Fruit fly (Drosophila melanogaster) whole organism, embryonic: ENCODE data around the gene Vav.

Experiments used
- Adf1 ChIP-seq: fragments of 200-800 bp; sonication (Bioruptor generic); IDR thresholded peaks from 2 replicates; pipeline ENCODE4 v1.3.6; 2022; ENCODE audit warnings: missing biosample characterization, missing genetic modification characterization
- CG11504 ChIP-seq: fragments of 200-800 bp; sonication (Bioruptor generic); optimal IDR thresholded peaks from 3 replicates; lab custom pipeline; 2019; ENCODE audit warnings: missing biosample characterization, mild to moderate bottlenecking, missing genetic modification characterization, moderate library complexity
- CG12391 ChIP-seq: fragments of 200-800 bp; sonication (Bioruptor generic); optimal IDR thresholded peaks from 3 replicates; lab custom pipeline; 2018; ENCODE audit warnings: missing biosample characterization, mild to moderate bottlenecking, missing genetic modification characterization, moderate library complexity
- CG15514 ChIP-seq: fragments of 200-800 bp; sonication (Bioruptor generic); optimal IDR thresholded peaks from 3 replicates; lab custom pipeline; 2017; ENCODE audit warnings: missing biosample characterization, missing genetic modification characterization, mild to moderate bottlenecking, moderate library complexity, missing genetic modification reagents
- CG17829 ChIP-seq: fragments of 200-800 bp; optimal IDR thresholded peaks from 2 replicates; lab custom pipeline; 2019; ENCODE audit warnings: missing biosample characterization, mild to moderate bottlenecking, missing genetic modification characterization, moderate library complexity
- CG1792 ChIP-seq: fragments of 200-800 bp; sonication (Bioruptor generic); optimal IDR thresholded peaks from 2 replicates; lab custom pipeline; 2016; ENCODE audit warnings: missing biosample characterization, missing genetic modification characterization
- CG18262 ChIP-seq: fragments of 200-800 bp; optimal IDR thresholded peaks from 3 replicates; lab custom pipeline; 2019; ENCODE audit warnings: missing biosample characterization, mild to moderate bottlenecking, missing genetic modification characterization, moderate library complexity
- CG18599 ChIP-seq: fragments of 200-800 bp; sonication (Bioruptor generic); optimal IDR thresholded peaks from 3 replicates; lab custom pipeline; 2017; ENCODE audit warnings: missing biosample characterization, missing genetic modification characterization, mild to moderate bottlenecking, moderate library complexity, missing genetic modification reagents
- CG2889 ChIP-seq: fragments of 200-800 bp; sonication (Bioruptor generic); IDR thresholded peaks from 3 replicates; pipeline ENCODE4 v1.3.6; 2022; ENCODE audit warnings: missing biosample characterization, missing genetic modification characterization
- CG32532 ChIP-seq: fragments of 200-800 bp; sonication (Bioruptor generic); IDR thresholded peaks from 2 replicates; pipeline ENCODE4 v1.3.6; 2022; ENCODE audit warnings: missing biosample characterization, missing genetic modification characterization
- CG3995 ChIP-seq: fragments of 200-800 bp; sonication (Bioruptor generic); optimal IDR thresholded peaks from 3 replicates; lab custom pipeline; 2016; ENCODE audit warnings: missing biosample characterization, missing genetic modification characterization
- CG4617 ChIP-seq: fragments of 200-800 bp; sonication (Bioruptor generic); optimal IDR thresholded peaks from 3 replicates; lab custom pipeline; 2016; ENCODE audit warnings: missing biosample characterization, missing genetic modification characterization, borderline replicate concordance
- CG6689 ChIP-seq: fragments of 200-800 bp; sonication (Bioruptor generic); IDR thresholded peaks from 2 replicates; pipeline ENCODE4 v1.3.6; 2022; ENCODE audit warnings: missing biosample characterization, missing genetic modification characterization
- CG6765 ChIP-seq: fragments of 200-800 bp; sonication (Bioruptor generic); optimal IDR thresholded peaks from 3 replicates; lab custom pipeline; 2017; ENCODE audit warnings: missing biosample characterization, mild to moderate bottlenecking, missing genetic modification characterization
- CG8089 ChIP-seq: fragments of 200-800 bp; sonication (Bioruptor generic); optimal IDR thresholded peaks from 3 replicates; lab custom pipeline; 2016; ENCODE audit warnings: missing biosample characterization, missing genetic modification characterization
- CG8388 ChIP-seq: fragments of 200-800 bp; sonication (Bioruptor generic); optimal IDR thresholded peaks from 2 replicates; lab custom pipeline; 2019; ENCODE audit warnings: missing biosample characterization, mild to moderate bottlenecking, missing genetic modification characterization, moderate library complexity
- CG8765 ChIP-seq: fragments of 200-800 bp; sonication (Bioruptor generic); IDR thresholded peaks from 2 replicates; pipeline ENCODE4 v1.3.6; 2022; ENCODE audit warnings: missing biosample characterization, missing genetic modification characterization
- CG9437 ChIP-seq: fragments of 200-800 bp; sonication (Bioruptor generic); optimal IDR thresholded peaks from 2 replicates; lab custom pipeline; 2018; ENCODE audit warnings: missing biosample characterization, mild to moderate bottlenecking, missing genetic modification characterization
- CG9609 ChIP-seq: fragments of 200-800 bp; sonication (Bioruptor generic); optimal IDR thresholded peaks from 3 replicates; lab custom pipeline; 2016; ENCODE audit warnings: missing biosample characterization, missing genetic modification characterization
- CG9797 ChIP-seq: fragments of 200-800 bp; sonication (Bioruptor generic); optimal IDR thresholded peaks from 3 replicates; lab custom pipeline; 2018; ENCODE audit warnings: missing biosample characterization, mild to moderate bottlenecking, missing genetic modification characterization
- CoRest ChIP-seq: fragments of 200-800 bp; sonication (Bioruptor generic); optimal IDR thresholded peaks from 3 replicates; lab custom pipeline; 2018; ENCODE audit warnings: missing biosample characterization, mild to moderate bottlenecking, missing genetic modification characterization, moderate library complexity
- E2f2 ChIP-seq: fragments of 200-800 bp; sonication (Bioruptor generic); IDR thresholded peaks from 2 replicates; pipeline ENCODE4 v1.3.6; 2022; ENCODE audit warnings: missing biosample characterization, missing genetic modification characterization
- ERR ChIP-seq: fragments of 200-800 bp; sonication (Bioruptor generic); optimal IDR thresholded peaks from 2 replicates; lab custom pipeline; 2016; ENCODE audit warnings: missing biosample characterization, missing genetic modification characterization
- Fer1 ChIP-seq: fragments of 200-800 bp; sonication (Bioruptor generic); optimal IDR thresholded peaks from 2 replicates; lab custom pipeline; 2017; ENCODE audit warnings: missing biosample characterization, mild to moderate bottlenecking, missing genetic modification characterization
- Gug ChIP-seq: fragments of 200-800 bp; sonication (Bioruptor generic); IDR thresholded peaks from 4 replicates; pipeline ENCODE4 v1.3.6; 2022; ENCODE audit warnings: missing biosample characterization, missing genetic modification characterization
- Hmr ChIP-seq: fragments of 200-800 bp; sonication (Bioruptor generic); optimal IDR thresholded peaks from 3 replicates; lab custom pipeline; 2017; ENCODE audit warnings: mild to moderate bottlenecking, missing biosample characterization, missing genetic modification reagents, missing genetic modification characterization
- Med ChIP-seq: fragments of 200-800 bp; sonication (Bioruptor generic); peaks from one replicate; lab custom pipeline; 2016; ENCODE audit warnings: missing biosample characterization, missing genetic modification characterization, mild to moderate bottlenecking, inconsistent platforms, moderate library complexity
- Myb ChIP-seq: fragments of 200-800 bp; sonication (Bioruptor generic); optimal IDR thresholded peaks from 2 replicates; lab custom pipeline; 2016; ENCODE audit warnings: missing biosample characterization, missing genetic modification characterization
- Optix ChIP-seq: fragments of 200-800 bp; sonication (Bioruptor generic); IDR thresholded peaks from 3 replicates; pipeline ENCODE4 v1.3.6; 2022; ENCODE audit warnings: missing biosample characterization, missing genetic modification characterization
- Sox102F ChIP-seq: fragments of 200-800 bp; sonication (Bioruptor generic); optimal IDR thresholded peaks from 2 replicates; lab custom pipeline; 2018; ENCODE audit warnings: missing biosample characterization, mild to moderate bottlenecking, missing genetic modification characterization, moderate library complexity
- Xbp1 ChIP-seq: fragments of 200-800 bp; sonication (Bioruptor generic); optimal IDR thresholded peaks from 3 replicates; lab custom pipeline; 2016; ENCODE audit warnings: missing biosample characterization, mild to moderate bottlenecking, missing genetic modification characterization
- btn ChIP-seq: fragments of 200-800 bp; sonication (Bioruptor generic); optimal IDR thresholded peaks from 2 replicates; lab custom pipeline; 2016; ENCODE audit warnings: missing biosample characterization, missing genetic modification characterization
- crc ChIP-seq: fragments of 200-800 bp; sonication (Bioruptor generic); optimal IDR thresholded peaks from 2 replicates; lab custom pipeline; 2016; ENCODE audit warnings: missing biosample characterization, missing genetic modification characterization
- dmrt99B ChIP-seq: fragments of 200-800 bp; sonication (Bioruptor generic); optimal IDR thresholded peaks from 2 replicates; lab custom pipeline; 2018; ENCODE audit warnings: missing biosample characterization, mild to moderate bottlenecking, missing genetic modification characterization, moderate library complexity
- dysf ChIP-seq: fragments of 200-800 bp; sonication (Bioruptor generic); IDR thresholded peaks from 3 replicates; pipeline ENCODE4 v1.3.6; 2022; ENCODE audit warnings: missing biosample characterization, missing genetic modification characterization
- fru ChIP-seq: fragments of >200 bp; optimal IDR thresholded peaks from 2 replicates; lab custom pipeline; 2017
- ftz-f1 ChIP-seq: fragments of 200-800 bp; sonication (Bioruptor generic); optimal IDR thresholded peaks from 2 replicates; lab custom pipeline; 2016; ENCODE audit warnings: missing biosample characterization, missing genetic modification characterization
- gro ChIP-seq: fragments of 200-800 bp; sonication (Bioruptor generic); optimal IDR thresholded peaks from 2 replicates; lab custom pipeline; 2016; ENCODE audit warnings: missing biosample characterization, missing genetic modification characterization
- ken ChIP-seq: fragments of 200-800 bp; sonication (Bioruptor generic); IDR thresholded peaks from 3 replicates; pipeline ENCODE4 v1.3.6; 2022; ENCODE audit warnings: missing biosample characterization, missing genetic modification characterization
- mam ChIP-seq: fragments of 200-800 bp; sonication (Bioruptor generic); optimal IDR thresholded peaks from 3 replicates; lab custom pipeline; 2016; ENCODE audit warnings: missing biosample characterization, missing genetic modification characterization
- nmo ChIP-seq: fragments of 200-800 bp; sonication (Bioruptor generic); optimal IDR thresholded peaks from 2 replicates; lab custom pipeline; 2018; ENCODE audit warnings: missing biosample characterization, mild to moderate bottlenecking, missing genetic modification characterization, moderate library complexity
- pfk ChIP-seq: fragments of 200-800 bp; sonication (Bioruptor generic); optimal IDR thresholded peaks from 2 replicates; lab custom pipeline; 2018; ENCODE audit warnings: missing biosample characterization, mild to moderate bottlenecking, missing genetic modification characterization, moderate library complexity
- prd ChIP-seq, 3 experiments: fragments of >200 bp in 2 of 3; fragments of 200-800 bp in 1 of 3; sonication (Bioruptor generic) in 1 of 3; optimal IDR thresholded peaks in 2 of 3; IDR thresholded peaks in 1 of 3; 2 replicates in 2 of 3; 3 replicates in 1 of 3; pipeline versions ENCODE4 v1.3.6 to Lab custom; 2017 to 2022; ENCODE audit warnings: missing biosample characterization in 1 of 3, missing genetic modification characterization in 1 of 3
- pum ChIP-seq: fragments of 200-800 bp; sonication (Bioruptor generic); optimal IDR thresholded peaks from 2 replicates; lab custom pipeline; 2016; ENCODE audit warnings: missing biosample characterization, missing genetic modification characterization
- row ChIP-seq: fragments of 200-800 bp; sonication (Bioruptor generic); IDR thresholded peaks from 3 replicates; pipeline ENCODE4 v1.3.6; 2022; ENCODE audit warnings: missing biosample characterization, missing genetic modification characterization
- sens ChIP-seq: fragments of 200-800 bp; sonication (Bioruptor generic); peaks from one replicate; lab custom pipeline; 2016; ENCODE audit warnings: missing biosample characterization, missing genetic modification characterization
- unc-4 ChIP-seq: fragments of 200-800 bp; sonication (Bioruptor generic); IDR thresholded peaks from 2 replicates; pipeline ENCODE4 v1.3.6; 2022; ENCODE audit warnings: missing biosample characterization, missing genetic modification characterization; ENCODE audit not compliant: partially characterized antibody
- wor ChIP-seq: fragments of 200-800 bp; sonication (Bioruptor generic); IDR thresholded peaks from 2 replicates; pipeline ENCODE4 v1.3.6; 2022; ENCODE audit warnings: missing biosample characterization, missing genetic modification characterization
- zf30C ChIP-seq: fragments of 200-800 bp; sonication (Bioruptor generic); optimal IDR thresholded peaks from 3 replicates; lab custom pipeline; 2018; ENCODE audit warnings: missing biosample characterization, mild to moderate bottlenecking, missing genetic modification characterization

The Vav gene

DNA sequence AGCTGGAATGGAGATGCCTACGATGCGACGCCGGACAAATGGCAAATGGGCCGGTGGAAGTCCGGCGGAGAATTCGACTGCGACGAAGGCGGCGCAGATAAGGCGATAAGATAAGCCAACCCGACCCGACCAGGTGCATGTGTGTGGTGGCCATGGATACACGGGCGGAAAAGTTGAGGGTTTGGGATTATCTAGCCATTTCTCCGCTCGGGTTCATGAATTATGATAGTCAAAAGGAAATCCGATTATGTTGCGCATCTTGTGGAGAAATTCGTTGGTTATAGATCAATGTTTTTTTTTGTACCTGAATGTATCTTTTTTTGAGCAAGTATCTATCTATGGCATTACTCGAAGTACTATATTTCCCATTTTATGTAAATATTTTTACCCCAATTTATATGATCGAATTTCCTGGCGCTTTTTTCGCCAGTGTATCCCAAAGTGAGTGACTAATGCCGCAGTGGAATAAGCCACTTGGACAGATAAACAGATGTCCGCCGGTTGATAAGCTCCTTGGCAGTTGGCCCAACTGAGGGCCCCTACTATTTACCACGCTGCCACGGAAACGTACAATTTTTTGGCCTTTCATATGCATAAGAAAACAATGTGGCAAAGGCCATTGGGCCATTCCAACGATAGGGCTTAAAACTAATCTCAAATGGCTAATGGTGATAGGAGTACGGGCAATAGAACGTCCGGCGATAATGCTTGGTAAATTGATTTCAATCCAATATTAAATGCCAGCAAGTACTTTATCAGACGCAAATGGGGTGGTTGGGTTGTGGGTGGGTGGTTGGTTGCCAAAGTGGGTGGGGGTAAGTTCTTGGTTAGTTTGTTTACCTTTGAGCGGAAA is 14.2 kb upstream of the Vav start, which contains the start of gene CG7992 (continued):
- TF ChIP-seq CG15514 (GFP tag; lab: Kevin White, UChicago) (peak; percentile 37), E2f2 (GFP tag; lab: Robert Waterston, UW) (no peak), CG6689 (GFP tag; lab: Robert Waterston, UW) (peak; percentile 63), CG8089 (GFP tag; lab: Kevin White, UChicago) (peak; percentile 45), CG9797 (no peak), Optix (no peak), gro (GFP tag; lab: Kevin White, UChicago) (peak; percentile 78), pum (GFP tag; lab: Kevin White, UChicago) (peak; percentile 56), wor (GFP tag; lab: Robert Waterston, UW) (no peak), CoRest (tag; lab: Kevin White, UChicago) (peak; percentile 71), Xbp1 (GFP tag; lab: Kevin White, UChicago) (peak; percentile 54), Gug (0 out of 4 replicates have a peak, but pooled peaks have one; percentile 13), crc (peak; percentile 51), CG8388 (GFP tag; lab: Kevin White, UChicago) (peak; percentile 34), unc-4 (GFP tag; lab: Robert Waterston, UW) (no peak), CG9609 (GFP tag; lab: Kevin White, UChicago) (peak; percentile 55), Med (GFP tag; lab: Kevin White, UChicago) (peak; percentile 87), ERR (GFP tag; lab: Kevin White, UChicago) (no peak), CG4617 (GFP tag; lab: Kevin White, UChicago) (no peak), CG6765 (GFP tag; lab: Kevin White, UChicago) (peak; percentile 51), mam (peak; percentile 73), dysf (GFP tag; lab: Robert Waterston, UW) (peak; percentile 70), CG9437 (GFP tag; lab: Kevin White, UChicago) (no peak), zf30C (GFP tag; lab: Kevin White, UChicago) (peak; percentile 73), ftz-f1 (GFP tag; lab: Kevin White, UChicago) (peak; percentile 6), Hmr (GFP tag; lab: Kevin White, UChicago) (peak; percentile 75), CG12391 (tag; lab: Kevin White, UChicago) (peak; percentile 55), Fer1 (peak; percentile 73), Sox102F (peak; percentile 58), sens (GFP tag; lab: Kevin White, UChicago) (peak; percentile 89), CG3995 (GFP tag; lab: Kevin White, UChicago) (peak; percentile 4), ken (GFP tag; lab: Robert Waterston, UW) (no peak), CG11504 (peak; percentile 69), Myb (GFP tag; lab: Kevin White, UChicago) (peak; percentile 52), nmo (GFP tag; lab: Kevin White, UChicago) (peak; percentile 66), CG18262 (tag; lab: Kevin White, UChicago) (peak; percentile 45), CG1792 (GFP tag; lab: Kevin White, UChicago) (peak; percentile 48), CG2889 (GFP tag; lab: Robert Waterston, UW) (no peak), CG18599 (peak; percentile 74), CG17829 (peak; percentile 2), Adf1 (GFP tag; lab: Robert Waterston, UW) (peak; percentile 28; the same call in 1 of the 2 replicates), CG32532 (peak; percentile 18; the same call in 1 of the 2 replicates), pfk (no peak), fru (lab: Kevin White, UChicago) (no peak), row (peak; percentile 81), btn (peak; percentile 19), prd (optimal IDR thresholded peaks at IDR 0.05; lab: Kevin White, UChicago) (no peak), prd (GFP tag; IDR thresholded peaks at IDR 0.05; lab: Robert Waterston, UW) (peak; percentile 41; the same call in 1 of the 3 replicates), dmrt99B (tag; lab: Kevin White, UChicago) (peak; percentile 73), CG8765 (GFP tag; lab: Robert Waterston, UW) (no peak)
